Worm (Caenorhabditis elegans): Measurements from ENCODE around the gene nhr-37.

DNA sequence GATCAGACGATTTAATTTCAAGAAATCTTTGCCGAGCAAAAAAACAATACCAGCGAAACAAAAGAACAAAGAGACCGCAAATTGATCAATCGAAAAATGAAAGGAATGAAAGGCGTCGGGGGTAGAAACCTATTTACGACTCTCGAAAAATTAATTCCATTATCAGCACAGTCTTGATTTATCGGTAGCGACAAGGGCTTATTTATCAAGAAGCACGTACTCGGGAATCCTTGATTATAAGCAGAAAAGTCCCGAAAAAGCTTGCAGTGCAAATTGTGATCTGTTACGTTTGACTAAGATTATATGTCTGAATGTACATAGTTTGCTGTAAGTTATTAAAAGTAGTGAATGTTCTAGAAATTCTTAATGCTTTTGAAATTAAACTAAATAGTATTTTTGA is 44.6 kb downstream of the nhr-37 start:
- TF ChIP-seq ceh-6 (GFP tag; optimal IDR thresholded peaks at IDR 0.05) (no peak), nhr-11 (tag; optimal IDR thresholded peaks at IDR 0.05) (no peak), syd-9 (tag; optimal IDR thresholded peaks at IDR 0.05) (no peak), dve-1 (tag; optimal IDR thresholded peaks at IDR 0.05) (no peak), elt-2 (tag; optimal IDR thresholded peaks at IDR 0.05) (no peak), ets-4 (tag; optimal IDR thresholded peaks at IDR 0.05) (no peak), elt-4 (tag; optimal IDR thresholded peaks at IDR 0.05) (no peak), tbx-2 (tag; optimal IDR thresholded peaks at IDR 0.05) (no peak)
